Worm (Caenorhabditis elegans): ENCODE results near the gene sdz-8.

DNA sequence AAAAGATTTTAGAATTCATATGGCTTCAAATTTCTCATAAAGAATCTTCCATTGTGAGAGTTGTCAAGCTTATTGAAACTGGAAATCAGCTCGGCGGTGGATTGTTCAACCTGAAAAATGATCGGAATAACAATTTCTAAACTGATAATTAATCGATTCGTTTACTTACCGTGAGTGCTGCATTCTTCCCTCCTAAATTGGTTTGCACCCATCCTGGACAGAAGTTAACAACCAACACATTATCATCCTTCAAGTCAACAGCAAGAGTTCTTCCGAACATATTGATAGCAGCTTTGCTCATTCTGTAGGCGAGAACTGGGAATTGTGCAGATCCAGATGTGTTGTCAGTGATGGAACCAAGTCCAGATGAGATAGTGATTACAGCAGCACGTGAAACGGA lies 846 bp downstream of the sdz-8 start:
- TF ChIP-seq lin-13 (GFP tag; optimal IDR thresholded peaks at IDR 0.05) (no peak), unc-39 (tag; optimal IDR thresholded peaks at IDR 0.05) (no peak), fos-1 (tag; optimal IDR thresholded peaks at IDR 0.05) (no peak)

Measured in whole organism, L2 larva.